Fruit fly (Drosophila melanogaster) Kc167 (cell line): Measurements from ENCODE around the gene CG33230.

Experiments
- Sin3A ChIP-seq: fragments of >200 bp; optimal IDR thresholded peaks from 2 replicates; lab custom pipeline; 2018; ENCODE audit warnings: missing external identifiers
- h ChIP-seq: fragments of >200 bp; optimal IDR thresholded peaks from 3 replicates; lab custom pipeline; 2018; ENCODE audit warnings: missing external identifiers
- ttk ChIP-seq: sonication (Bioruptor generic); optimal IDR thresholded peaks from 2 replicates; lab custom pipeline; 2017; ENCODE audit warnings: missing external identifiers

DNA sequence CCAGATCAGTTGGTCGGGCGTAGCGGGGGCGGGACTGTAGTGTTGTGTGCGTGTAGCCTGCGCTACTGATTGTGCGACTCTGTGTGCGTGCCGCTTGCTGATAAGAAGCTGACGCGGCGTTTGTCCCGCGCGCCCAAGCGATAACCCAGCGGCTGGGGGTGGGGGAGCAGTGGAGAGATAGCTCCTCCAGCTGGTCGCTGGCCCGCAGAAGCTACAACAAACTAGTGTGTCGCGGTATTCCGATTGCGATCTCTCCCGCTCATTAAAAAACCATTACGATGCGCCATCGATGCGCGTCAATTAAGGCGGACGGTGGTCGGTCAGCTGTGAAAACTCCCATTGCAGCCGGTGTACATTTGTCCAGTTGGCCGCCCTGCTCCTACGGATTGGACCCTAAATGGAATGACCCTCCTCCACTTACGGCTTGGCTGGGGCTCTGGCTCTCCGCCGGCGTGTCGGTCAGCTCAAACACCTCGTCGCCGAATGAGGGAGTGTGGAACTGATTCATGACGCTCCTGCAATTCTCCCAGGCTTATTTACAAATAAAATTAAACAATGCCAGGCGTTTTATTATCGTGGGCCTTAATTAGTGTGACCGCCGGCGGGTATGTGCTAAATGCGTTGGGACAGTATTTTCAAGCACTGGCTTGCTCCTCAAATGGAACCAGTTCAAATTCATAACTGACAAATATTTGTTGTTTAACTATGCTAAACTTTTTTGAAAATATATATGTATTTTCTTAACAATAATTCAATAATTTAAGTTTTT is 16.0 kb upstream of the CG33230 start, which contains the start of gene CG12104:
- TF ChIP-seq h (lab: Kevin White, UChicago) (no peak), Sin3A (lab: Kevin White, UChicago) (no peak), ttk (lab: Kevin White, UChicago) (no peak)
